Worm (Caenorhabditis elegans) whole organism, dauer: ENCODE data around the gene T05A7.3.
"Not testable (repeated sequence)": the region's sequence is repeated elsewhere in the genome, so short reads cannot be mapped to it uniquely, and the experiment has no call there.

Experiments
- unc-62 ChIP-seq: sonication (generic microtip); optimal IDR thresholded peaks from 2 replicates; lab custom pipeline; 2017; ENCODE audit warnings: missing biosample characterization, missing genetic modification reagents, missing genetic modification characterization

Gene T05A7.3

ce11 chrII:4673242-4673641 is 2.3 kb upstream of the T05A7.3 start:
- TF ChIP-seq unc-62 (GFP tag; lab: Kevin White, UChicago): no peak

DNA sequence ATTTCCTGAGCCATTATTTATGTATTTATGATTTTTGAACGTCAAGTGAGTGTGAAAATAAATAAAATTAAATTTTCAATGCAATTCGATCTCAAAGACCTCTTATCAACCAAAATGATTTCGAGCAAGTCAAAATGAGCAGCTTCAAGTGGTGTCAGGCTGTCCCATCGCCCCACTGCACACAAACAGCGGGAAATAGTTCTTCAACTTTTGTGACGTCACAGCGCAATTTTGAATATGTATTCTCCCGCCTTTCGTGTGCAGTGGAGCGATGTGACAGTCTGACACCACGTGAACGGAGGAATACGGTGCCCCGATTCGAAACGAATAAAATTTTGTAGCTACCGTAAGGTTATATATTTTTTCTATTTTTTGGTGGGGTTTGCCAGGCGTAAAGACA is 1.9 kb upstream of the T05A7.3 start:
- TF ChIP-seq unc-62 (GFP tag; lab: Kevin White, UChicago): no peak

ce11 chrII:4674188-4674587 is 1.4 kb upstream of the T05A7.3 start:
- no peak for TF ChIP-seq unc-62 (GFP tag; lab: Kevin White, UChicago)

DNA sequence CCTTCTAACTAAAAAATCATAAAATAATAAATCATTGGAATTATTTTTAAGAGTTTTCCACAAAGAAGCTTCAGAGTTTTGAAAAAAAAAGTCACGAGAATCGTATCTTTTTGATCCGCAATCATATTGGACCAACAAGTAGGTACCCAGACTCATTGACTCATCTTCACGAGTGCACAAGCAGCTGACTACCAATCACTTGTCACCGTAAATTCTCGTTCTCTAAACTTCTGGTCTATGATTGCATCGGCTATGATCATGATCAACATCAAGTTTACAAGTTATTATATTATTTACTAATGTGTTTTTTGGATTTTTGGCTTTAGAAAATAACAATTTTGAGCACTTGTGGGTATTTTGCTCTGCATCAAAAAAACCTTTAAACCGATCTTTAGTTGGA is 660 bp downstream of the T05A7.3 start:
- no peak for TF ChIP-seq unc-62 (GFP tag; lab: Kevin White, UChicago)

DNA sequence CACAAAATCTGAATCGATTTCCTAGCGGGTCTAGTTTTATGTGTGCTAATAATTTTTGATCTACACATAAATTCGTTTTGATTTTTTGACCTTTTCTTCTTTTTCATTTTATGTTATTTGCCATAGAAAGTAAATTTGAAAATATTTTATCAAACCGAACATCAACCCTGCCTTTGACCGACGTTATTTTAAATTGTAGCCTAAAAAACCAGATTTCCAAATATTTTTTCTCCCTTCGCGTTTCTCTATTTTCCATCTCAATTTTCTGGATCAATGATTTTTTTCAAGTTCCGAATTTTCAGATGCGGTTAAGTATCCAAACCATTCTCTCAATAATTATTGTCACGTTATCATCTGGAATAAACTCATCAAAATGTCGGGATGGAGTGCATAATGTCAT is 2.3 kb downstream of the T05A7.3 start, which contains the start of gene T05A7.1:
TSS of gene T05A7.1 (plus strand) at position 301 of the 400 bp plus-strand sequence.
- no peak for TF ChIP-seq unc-62 (GFP tag; lab: Kevin White, UChicago)

DNA sequence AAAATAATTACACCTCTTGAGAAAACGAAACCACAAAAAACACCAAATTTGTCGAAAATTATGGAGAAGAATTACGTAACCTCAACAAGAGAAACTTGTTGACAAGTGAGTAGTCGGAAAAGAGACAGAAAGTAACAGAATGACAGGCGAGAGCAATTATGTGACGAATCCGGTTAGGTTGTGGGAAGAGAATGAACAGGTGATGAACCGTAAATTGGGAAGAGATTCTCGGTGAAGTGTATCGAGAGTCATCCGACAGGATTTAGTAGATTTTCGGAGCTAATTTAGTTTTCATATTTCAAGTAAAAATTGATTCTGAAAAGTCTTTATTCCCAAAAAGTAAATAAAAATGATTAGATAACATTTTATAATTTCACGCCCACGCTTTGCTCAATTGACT is 5.8 kb downstream of the T05A7.3 start, which contains the start of gene T05A7.7:
TSS of gene T05A7.7 (minus strand) at position 101 of the 400 bp plus-strand sequence.
- no peak for TF ChIP-seq unc-62 (GFP tag; lab: Kevin White, UChicago)

ce11 chrII:4683693-4684092 is 8.1 kb downstream of the T05A7.3 start, which contains the start of gene sre-40:
sre-40 (minus strand) TSS chrII:4683793.
- TF ChIP-seq unc-62 (GFP tag; lab: Kevin White, UChicago): no peak

ce11 chrII:4684852-4685251 is 9.3 kb downstream of the T05A7.3 start:
- TF ChIP-seq unc-62 (GFP tag; lab: Kevin White, UChicago): no peak

- TF ChIP-seq unc-62 (GFP tag; lab: Kevin White, UChicago): no peak
These were observed 11.4 kb downstream of the T05A7.3 start, which contains the start of gene sre-39 for ce11 chrII:4686941-4687340. sre-39 (plus strand) TSS chrII:4687241.

ce11 chrII:4689477-4689876 is 13.9 kb downstream of the T05A7.3 start, which contains the start of gene F10G7.12:
F10G7.12 (plus strand) TSS chrII:4689777.
- TF ChIP-seq unc-62 (GFP tag; lab: Kevin White, UChicago): no peak

- TF ChIP-seq unc-62 (GFP tag; lab: Kevin White, UChicago): no peak
These were observed 17.5 kb downstream of the T05A7.3 start, which contains the start of gene F10G7.5 for ce11 chrII:4693129-4693528. F10G7.5 (plus strand) TSS chrII:4693414.

- TF ChIP-seq unc-62 (GFP tag; lab: Kevin White, UChicago): no peak
These were observed 20.5 kb downstream of the T05A7.3 start for ce11 chrII:4696055-4696454.

DNA sequence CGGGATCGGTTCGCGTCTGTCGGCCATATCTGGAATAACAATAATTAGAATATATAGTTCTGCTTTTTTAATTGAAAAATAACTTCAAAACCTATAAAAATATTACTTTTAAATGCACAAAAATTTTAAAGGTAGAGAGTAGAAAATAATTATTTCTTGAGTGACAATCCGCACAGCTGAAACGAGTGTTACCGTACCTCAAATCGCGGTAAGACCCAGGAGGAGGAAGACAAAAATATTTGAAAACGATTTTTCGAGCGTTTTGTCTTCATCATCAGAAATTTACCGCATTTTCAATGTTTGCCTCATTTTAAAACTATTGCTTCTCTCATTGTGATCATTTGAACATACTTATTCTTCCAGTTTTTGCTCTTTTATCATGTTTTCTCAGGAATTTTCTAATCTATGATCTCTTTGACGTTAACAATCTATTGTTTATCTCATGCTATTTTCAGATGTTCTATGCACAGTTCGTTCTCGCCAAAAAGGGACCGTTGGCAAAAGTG is 22.7 kb downstream of the T05A7.3 start, which contains the start of the genes rpn-5 and scc-1:
TSS of gene rpn-5 (minus strand) at position 162 of the 506 bp plus-strand sequence.
TSS of gene scc-1 (plus strand) at position 456 of the 506 bp plus-strand sequence.
- TF ChIP-seq unc-62 (GFP tag; lab: Kevin White, UChicago): no peak

DNA sequence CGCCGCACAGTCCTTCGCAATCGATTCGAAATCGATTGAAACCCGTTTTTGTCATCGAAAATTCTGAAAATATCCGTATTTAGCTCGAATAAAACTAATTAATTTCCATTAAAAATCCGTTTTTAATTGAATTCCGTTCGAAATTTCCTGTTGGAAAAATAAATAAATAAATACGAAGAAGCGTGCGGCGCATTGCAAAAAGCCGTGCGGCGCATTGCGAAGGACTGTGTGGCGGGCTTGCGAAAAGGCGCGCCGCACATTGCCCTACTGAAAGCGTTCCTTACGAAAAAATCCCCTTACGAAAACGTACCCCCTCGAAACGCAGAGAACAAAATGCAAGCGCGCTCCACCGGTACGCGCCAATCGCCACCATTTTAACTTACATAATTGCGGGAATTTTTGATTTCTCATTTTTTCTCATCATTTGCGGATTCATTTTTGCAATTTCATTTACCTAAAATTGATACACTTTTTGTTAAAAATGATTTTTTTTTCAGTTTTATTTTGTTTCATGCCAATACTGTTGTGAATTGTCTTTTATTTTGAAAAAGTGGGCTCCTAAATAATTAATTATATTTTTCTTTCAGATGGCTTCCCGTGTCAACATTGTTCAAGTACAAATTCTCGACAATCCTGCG is 26.0 kb downstream of the T05A7.3 start, which contains the start of gene unc-85:
TSS of gene unc-85 (plus strand) at position 588 of the 638 bp plus-strand sequence.
- not testable (repeated sequence) for TF ChIP-seq unc-62 (GFP tag; lab: Kevin White, UChicago)

ce11 chrII:4703011-4703410 is 27.4 kb downstream of the T05A7.3 start:
- TF ChIP-seq unc-62 (GFP tag; lab: Kevin White, UChicago): no peak

ce11 chrII:4706359-4706871 is 30.8 kb downstream of the T05A7.3 start, which contains the start of the genes F10G7.9 and tsn-1:
F10G7.9 (minus strand) TSS chrII:4706485.
tsn-1 (plus strand) TSS chrII:4706821.
- TF ChIP-seq unc-62 (GFP tag; lab: Kevin White, UChicago): no peak
